Worm (Caenorhabditis elegans) whole organism, L3 larva: ENCODE measurements around the gene col-159.

Source experiments
- R02D3.7 ChIP-seq: fragments of 150-350 bp; optimal IDR thresholded peaks from 2 replicates; lab custom pipeline; 2014; ENCODE audit warnings: missing biosample characterization, missing genetic modification characterization
- ZK546.5 ChIP-seq: sonication (generic microtip); optimal IDR thresholded peaks from 2 replicates; lab custom pipeline; 2017; ENCODE audit warnings: missing biosample characterization, missing genetic modification characterization
- ama-1 ChIP-seq: fragments of 150-350 bp; optimal IDR thresholded peaks from 2 replicates; lab custom pipeline; 2018
- ceh-16 ChIP-seq: sonication (generic microtip); optimal IDR thresholded peaks from 2 replicates; lab custom pipeline; 2017; ENCODE audit warnings: missing biosample characterization, missing genetic modification characterization
- ceh-28 ChIP-seq: fragments of 150-350 bp; optimal IDR thresholded peaks from 2 replicates; lab custom pipeline; 2014; ENCODE audit warnings: missing biosample characterization, missing genetic modification reagents, missing genetic modification characterization
- ceh-9 ChIP-seq: sonication (generic microtip); optimal IDR thresholded peaks from 2 replicates; lab custom pipeline; 2018; ENCODE audit warnings: missing biosample characterization, missing genetic modification characterization
- daf-12 ChIP-seq: fragments of 150-350 bp; optimal IDR thresholded peaks from 2 replicates; lab custom pipeline; 2014; ENCODE audit warnings: missing biosample characterization, missing genetic modification reagents, missing genetic modification characterization
- egl-5 ChIP-seq: fragments of 150-350 bp; optimal IDR thresholded peaks from 2 replicates; lab custom pipeline; 2017; ENCODE audit warnings: missing biosample characterization, missing genetic modification reagents, missing genetic modification characterization, inconsistent platforms
- elt-2 ChIP-seq: sonication (generic microtip); optimal IDR thresholded peaks from 2 replicates; lab custom pipeline; 2016; ENCODE audit warnings: missing genetic modification reagents, mild to moderate bottlenecking, missing genetic modification characterization, missing compliant biosample characterization
- eor-1 ChIP-seq, 2 experiments: fragments of 150-350 bp; optimal IDR thresholded peaks; 2 replicates each; lab custom pipeline; 2014 to 2018; ENCODE audit warnings: missing biosample characterization in 2 of 2, missing genetic modification characterization in 2 of 2
- fkh-10 ChIP-seq: sonication (generic microtip); optimal IDR thresholded peaks from 2 replicates; lab custom pipeline; 2017; ENCODE audit warnings: missing biosample characterization, missing genetic modification reagents, missing genetic modification characterization
- fkh-2 ChIP-seq: fragments of 150-350 bp; optimal IDR thresholded peaks from 2 replicates; lab custom pipeline; 2014; ENCODE audit warnings: missing biosample characterization, missing genetic modification reagents, missing genetic modification characterization
- fos-1 ChIP-seq: fragments of 150-350 bp; optimal IDR thresholded peaks from 2 replicates; lab custom pipeline; 2014; ENCODE audit warnings: missing biosample characterization, missing genetic modification characterization
- hmg-11 ChIP-seq: sonication (generic microtip); optimal IDR thresholded peaks from 2 replicates; lab custom pipeline; 2016; ENCODE audit warnings: missing genetic modification characterization, missing compliant biosample characterization
- jun-1 ChIP-seq: fragments of 150-350 bp; optimal IDR thresholded peaks from 2 replicates; lab custom pipeline; 2014; ENCODE audit warnings: missing biosample characterization, missing genetic modification reagents, missing genetic modification characterization
- lin-39 ChIP-seq: fragments of 150-350 bp; optimal IDR thresholded peaks from 2 replicates; lab custom pipeline; 2018; ENCODE audit warnings: missing biosample characterization, missing genetic modification reagents, missing genetic modification characterization
- lsy-12 ChIP-seq: sonication (generic microtip); optimal IDR thresholded peaks from 2 replicates; lab custom pipeline; 2016; ENCODE audit warnings: mild to moderate bottlenecking, missing genetic modification characterization, missing compliant biosample characterization
- mml-1 ChIP-seq: fragments of 150-350 bp; sonication (generic microtip); optimal IDR thresholded peaks from 3 replicates; lab custom pipeline; 2014; ENCODE audit warnings: missing biosample characterization, missing genetic modification characterization
- nfya-1 ChIP-seq: sonication (generic microtip); optimal IDR thresholded peaks from 2 replicates; lab custom pipeline; 2017; ENCODE audit warnings: missing genetic modification characterization, mild to moderate bottlenecking, missing compliant biosample characterization, antibody characterized with exemption, moderate library complexity; ENCODE audit not compliant: insufficient read depth
- nhr-11 ChIP-seq: fragments of 150-350 bp; optimal IDR thresholded peaks from 2 replicates; lab custom pipeline; 2014; ENCODE audit warnings: missing biosample characterization, missing genetic modification characterization
- nhr-12 ChIP-seq: fragments of 150-350 bp; optimal IDR thresholded peaks from 2 replicates; lab custom pipeline; 2014; ENCODE audit warnings: missing biosample characterization, missing genetic modification characterization
- nhr-23 ChIP-seq: fragments of 150-350 bp; optimal IDR thresholded peaks from 2 replicates; lab custom pipeline; 2014; ENCODE audit warnings: missing biosample characterization, missing genetic modification reagents, missing genetic modification characterization
- nhr-25 ChIP-seq: sonication (generic microtip); optimal IDR thresholded peaks from 2 replicates; lab custom pipeline; 2017; ENCODE audit warnings: missing biosample characterization, missing genetic modification characterization
- nhr-28 ChIP-seq: fragments of 150-350 bp; optimal IDR thresholded peaks from 2 replicates; lab custom pipeline; 2014; ENCODE audit warnings: missing biosample characterization, missing genetic modification characterization
- nhr-43 ChIP-seq: sonication (generic microtip); optimal IDR thresholded peaks from 2 replicates; lab custom pipeline; 2016; ENCODE audit warnings: mild to moderate bottlenecking, missing genetic modification characterization, missing compliant biosample characterization; ENCODE audit not compliant: poor library complexity, severe bottlenecking
- nhr-76 ChIP-seq: fragments of 150-350 bp; sonication (generic microtip); optimal IDR thresholded peaks from 5 replicates; lab custom pipeline; 2014; ENCODE audit warnings: missing biosample characterization, missing genetic modification characterization
- nhr-77 ChIP-seq: fragments of 150-350 bp; optimal IDR thresholded peaks from 2 replicates; lab custom pipeline; 2014; ENCODE audit warnings: missing biosample characterization, missing genetic modification characterization
- pha-4 ChIP-seq: fragments of 150-350 bp; optimal IDR thresholded peaks from 2 replicates; lab custom pipeline; 2014; ENCODE audit warnings: missing biosample characterization, missing genetic modification reagents, missing genetic modification characterization
- pqm-1 ChIP-seq: fragments of 150-350 bp; optimal IDR thresholded peaks from 2 replicates; lab custom pipeline; 2017; ENCODE audit warnings: missing biosample characterization, missing genetic modification characterization, inconsistent platforms
- skn-1 ChIP-seq: fragments of 150-350 bp; optimal IDR thresholded peaks from 2 replicates; lab custom pipeline; 2014; ENCODE audit warnings: missing biosample characterization, missing genetic modification characterization
- tbx-2 ChIP-seq: sonication (generic microtip); optimal IDR thresholded peaks from 2 replicates; lab custom pipeline; 2016; ENCODE audit warnings: mild to moderate bottlenecking, missing genetic modification characterization, missing compliant biosample characterization
- unc-39 ChIP-seq: sonication (generic microtip); optimal IDR thresholded peaks from 4 replicates; lab custom pipeline; 2017; ENCODE audit warnings: missing biosample characterization, missing genetic modification characterization
- unc-62 ChIP-seq: fragments of 150-350 bp; sonication (generic microtip); optimal IDR thresholded peaks from 4 replicates; lab custom pipeline; 2014; ENCODE audit warnings: missing biosample characterization, missing genetic modification reagents, missing genetic modification characterization
- zag-1 ChIP-seq: fragments of 150-350 bp; optimal IDR thresholded peaks from 2 replicates; lab custom pipeline; 2014; ENCODE audit warnings: missing biosample characterization, missing genetic modification characterization
- ztf-4 ChIP-seq: fragments of 150-350 bp; optimal IDR thresholded peaks from 2 replicates; lab custom pipeline; 2014; ENCODE audit warnings: missing biosample characterization, missing genetic modification characterization

The col-159 gene

ce11 chrV:13229538-13229937, 27.6 kb upstream of the col-159 start:
- TF ChIP-seq ama-1: no peak
- no peak for TF ChIP-seq unc-62 (GFP tag; lab: Kevin White, UChicago)
- TF ChIP-seq nhr-77 (tag; lab: Kevin White, UChicago): no peak
- TF ChIP-seq ZK546.5 (tag; lab: Kevin White, UChicago): no peak
- TF ChIP-seq eor-1 (tag; optimal IDR thresholded peaks at IDR 0.05; lab: Kevin White, UChicago): no peak
- no peak for TF ChIP-seq ceh-9 (tag; lab: Kevin White, UChicago)
- no peak for TF ChIP-seq nhr-23 (tag; lab: Kevin White, UChicago)
- TF ChIP-seq ceh-16 (tag; lab: Kevin White, UChicago): no peak
- TF ChIP-seq fos-1 (tag; lab: Kevin White, UChicago): no peak
- TF ChIP-seq nhr-76 (tag; lab: Kevin White, UChicago): no peak
- TF ChIP-seq zag-1 (tag; lab: Kevin White, UChicago): no peak
- TF ChIP-seq mml-1 (tag; lab: Kevin White, UChicago): no peak
- no peak for TF ChIP-seq lsy-12 (tag; lab: Kevin White, UChicago)
- no peak for TF ChIP-seq ztf-4 (tag; lab: Kevin White, UChicago)
- TF ChIP-seq egl-5 (tag; lab: Kevin White, UChicago): no peak
- TF ChIP-seq unc-39 (tag; lab: Kevin White, UChicago): no peak
- TF ChIP-seq jun-1 (tag; lab: Kevin White, UChicago): no peak
- TF ChIP-seq tbx-2 (tag; lab: Kevin White, UChicago): no peak
- no peak for TF ChIP-seq fkh-2 (tag; lab: Kevin White, UChicago)
- TF ChIP-seq nhr-25 (tag; lab: Kevin White, UChicago): no peak

ce11 chrV:13221066-13221465, 19.1 kb upstream of the col-159 start:
- TF ChIP-seq fkh-10: peak; percentile 54
- no peak for TF ChIP-seq pha-4 (tag; lab: Kevin White, UChicago)
- TF ChIP-seq, all 47 proteins: peak for 1

ce11 chrV:13212584-13212983, 10.6 kb upstream of the col-159 start:
- TF ChIP-seq nhr-28 (no peak), mml-1 (tag; lab: Kevin White, UChicago) (peak; percentile 61), nhr-43 (tag; lab: Kevin White, UChicago) (no peak), elt-2 (tag; lab: Kevin White, UChicago) (peak; percentile 99), jun-1 (tag; lab: Kevin White, UChicago) (peak; percentile 90), pqm-1 (tag; lab: Kevin White, UChicago) (peak; percentile 99)

- TF ChIP-seq ZK546.5 (tag; lab: Kevin White, UChicago) (no peak), nhr-25 (tag; lab: Kevin White, UChicago) (no peak), nhr-12 (tag; lab: Kevin White, UChicago) (no peak), hmg-11 (tag; lab: Kevin White, UChicago) (no peak), elt-2 (tag; lab: Kevin White, UChicago) (no peak)
These were observed 7.6 kb upstream of the col-159 start, which contains the start of gene F57B1.6 for ce11 chrV:13209567-13209966. Gene F57B1.6, plus strand, starts transcription at chrV:13209645.

ce11 chrV:13207426-13207825, 5.4 kb upstream of the col-159 start, which contains the start of gene F57B1.5:
Gene F57B1.5, plus strand, starts transcription at chrV:13207726.
- no peak for TF ChIP-seq nhr-23 (tag; lab: Kevin White, UChicago)
- no peak for TF ChIP-seq ztf-4 (tag; lab: Kevin White, UChicago)
- no peak for TF ChIP-seq ceh-16 (tag; lab: Kevin White, UChicago)
- no peak for TF ChIP-seq zag-1 (tag; lab: Kevin White, UChicago)
- TF ChIP-seq jun-1 (tag; lab: Kevin White, UChicago): no peak
- no peak for TF ChIP-seq skn-1 (tag; lab: Kevin White, UChicago)
- no peak for TF ChIP-seq R02D3.7 (tag; lab: Kevin White, UChicago)
- TF ChIP-seq nhr-43 (tag; lab: Kevin White, UChicago): no peak
- no peak for TF ChIP-seq unc-62 (GFP tag; lab: Kevin White, UChicago)
- no peak for TF ChIP-seq unc-39 (tag; lab: Kevin White, UChicago)
- TF ChIP-seq tbx-2 (tag; lab: Kevin White, UChicago): no peak

ce11 chrV:13206514-13206913, 4.5 kb upstream of the col-159 start:
- TF ChIP-seq nhr-25 (tag; lab: Kevin White, UChicago) (no peak), nhr-43 (tag; lab: Kevin White, UChicago) (no peak), nfya-1 (tag; lab: Kevin White, UChicago) (peak; percentile 8), pqm-1 (tag; lab: Kevin White, UChicago) (no peak), unc-39 (tag; lab: Kevin White, UChicago) (no peak), ZK546.5 (tag; lab: Kevin White, UChicago) (no peak), egl-5 (tag; lab: Kevin White, UChicago) (no peak), zag-1 (tag; lab: Kevin White, UChicago) (no peak), nhr-11 (tag; lab: Kevin White, UChicago) (no peak), ceh-28 (tag; lab: Kevin White, UChicago) (no peak), lin-39 (tag; lab: Kevin White, UChicago) (peak; percentile 32), eor-1 (tag; optimal IDR thresholded peaks at IDR 0.05; lab: Kevin White, UChicago) (no peak), fkh-10 (peak; percentile 10), mml-1 (tag; lab: Kevin White, UChicago) (no peak), ztf-4 (tag; lab: Kevin White, UChicago) (no peak), nhr-76 (tag; lab: Kevin White, UChicago) (no peak), daf-12 (tag; lab: Kevin White, UChicago) (no peak), jun-1 (tag; lab: Kevin White, UChicago) (no peak), elt-2 (tag; lab: Kevin White, UChicago) (no peak), fkh-2 (tag; lab: Kevin White, UChicago) (no peak), tbx-2 (tag; lab: Kevin White, UChicago) (no peak), hmg-11 (tag; lab: Kevin White, UChicago) (no peak)
